Worm (Caenorhabditis elegans) whole organism, early embryonic: ENCODE results near the gene tsp-17.

Experiments used
- F13C5.2 ChIP-seq: sonication (generic microtip); optimal IDR thresholded peaks from 2 replicates; lab custom pipeline; 2017; ENCODE audit warnings: mild to moderate bottlenecking, missing genetic modification characterization, inconsistent platforms, missing compliant biosample characterization
- aly-1 ChIP-seq: sonication (generic microtip); optimal IDR thresholded peaks from 2 replicates; lab custom pipeline; 2016; ENCODE audit warnings: missing genetic modification characterization, missing compliant biosample characterization
- ama-1 ChIP-seq: fragments of 150-350 bp; optimal IDR thresholded peaks from 2 replicates; lab custom pipeline; 2014
- ceh-13 ChIP-seq: fragments of 200-800 bp; sonication (Bioruptor generic); optimal IDR thresholded peaks from 2 replicates; lab custom pipeline; 2018; ENCODE audit warnings: mild to moderate bottlenecking, missing genetic modification characterization, missing compliant biosample characterization
- ceh-36 ChIP-seq: sonication (generic microtip); optimal IDR thresholded peaks from 2 replicates; lab custom pipeline; 2016; ENCODE audit warnings: missing genetic modification characterization, inconsistent platforms, missing compliant biosample characterization
- ets-7 ChIP-seq: sonication (generic microtip); optimal IDR thresholded peaks from 2 replicates; lab custom pipeline; 2016; ENCODE audit warnings: missing genotype, missing genetic modification characterization, missing compliant biosample characterization
- flt-1 ChIP-seq: fragments of 200-800 bp; sonication (Bioruptor generic); IDR thresholded peaks from 2 replicates; pipeline ENCODE4 v1.3.6; 2022; ENCODE audit warnings: missing genetic modification characterization, missing compliant biosample characterization
- hmbx-1 ChIP-seq: sonication (generic microtip); optimal IDR thresholded peaks from 2 replicates; lab custom pipeline; 2016; ENCODE audit warnings: mild to moderate bottlenecking, missing genetic modification characterization, missing compliant biosample characterization
- pes-1 ChIP-seq: fragments of 200-800 bp; sonication (Bioruptor generic); IDR thresholded peaks from 2 replicates; pipeline ENCODE4 v1.3.6; 2022; ENCODE audit warnings: missing genetic modification reagents, missing genetic modification characterization, missing compliant biosample characterization
- scrt-1 ChIP-seq: fragments of 200-800 bp; sonication (Bioruptor generic); IDR thresholded peaks from 2 replicates; pipeline ENCODE4 v1.3.6; 2022; ENCODE audit warnings: missing genetic modification characterization, missing compliant biosample characterization
- sea-1 ChIP-seq: fragments of 200-800 bp; sonication (Bioruptor generic); conservative IDR thresholded peaks from 2 replicates; pipeline ENCODE4 v1.3.6; 2022; ENCODE audit warnings: missing genetic modification characterization, missing compliant biosample characterization
- tbx-11 ChIP-seq: fragments of 200-800 bp; sonication (Bioruptor generic); IDR thresholded peaks from 2 replicates; pipeline ENCODE4 v1.3.6; 2022; ENCODE audit warnings: missing genetic modification characterization, missing compliant biosample characterization
- tra-4 ChIP-seq: sonication (generic microtip); optimal IDR thresholded peaks from 2 replicates; lab custom pipeline; 2017; ENCODE audit warnings: missing genetic modification characterization, missing compliant biosample characterization

ce11 chrX:3709747-3710146 is 28.8 kb downstream of the tsp-17 start:
- no peak for TF ChIP-seq ama-1 (lab: Kevin White, UChicago)
- no peak for TF ChIP-seq aly-1 (tag; lab: Kevin White, UChicago)
- no peak for TF ChIP-seq hmbx-1 (tag; lab: Kevin White, UChicago)
- no peak for TF ChIP-seq F13C5.2
- no peak for TF ChIP-seq tbx-11 (GFP tag; lab: Robert Waterston, UW)
- no peak for TF ChIP-seq flt-1 (GFP tag; lab: Robert Waterston, UW)
- no peak for TF ChIP-seq ceh-36 (tag; lab: Kevin White, UChicago)
- TF ChIP-seq ets-7 (tag; lab: Kevin White, UChicago) = no peak
- no peak for TF ChIP-seq pes-1 (GFP tag; lab: Robert Waterston, UW)
- TF ChIP-seq scrt-1 (GFP tag; lab: Robert Waterston, UW) = no peak
- TF ChIP-seq sea-1 (GFP tag; lab: Robert Waterston, UW) = no peak
- no peak for TF ChIP-seq ceh-13 (GFP tag; lab: Kevin White, UChicago)
- TF ChIP-seq tra-4 = no peak
